Fruit fly (Drosophila melanogaster) whole organism, pupa: ENCODE measurements around the gene Osi12.

Experiments used
- CG8159 ChIP-seq: fragments of 200-800 bp; sonication (Bioruptor generic); optimal IDR thresholded peaks from 3 replicates; lab custom pipeline; 2018; ENCODE audit warnings: missing biosample characterization, mild to moderate bottlenecking, missing genetic modification characterization, moderate library complexity
- EcR ChIP-seq: fragments of 200-800 bp; sonication (Bioruptor generic); optimal IDR thresholded peaks from 3 replicates; lab custom pipeline; 2019; ENCODE audit warnings: missing biosample characterization, missing genetic modification characterization, mild to moderate bottlenecking, moderate library complexity, missing genetic modification reagents
- Pif1B ChIP-seq: fragments of 200-800 bp; sonication (Bioruptor generic); optimal IDR thresholded peaks from 3 replicates; lab custom pipeline; 2016; ENCODE audit warnings: missing biosample characterization, missing genetic modification characterization
- fd96Ca ChIP-seq: fragments of 200-800 bp; sonication (Bioruptor generic); IDR thresholded peaks from 3 replicates; pipeline ENCODE4 v1.3.6; 2022; ENCODE audit warnings: missing biosample characterization, missing genetic modification characterization

dm6 chr3R:6265890-6266289 lies 12.4 kb upstream of the Osi12 start, which contains the start of gene Osi10b:
- TF ChIP-seq Pif1B (no peak), CG8159 (tag; lab: Kevin White, UChicago) (no peak), EcR (no peak), fd96Ca (GFP tag; lab: Robert Waterston, UW) (no peak)
